Fruit fly (Drosophila melanogaster) whole organism: ENCODE results near the gene CG34124.

Experiments used
- EcR ChIP-seq, 2 experiments: fragments of >200 bp; optimal IDR thresholded peaks; 2 replicates each; lab custom pipeline; 2017; ENCODE audit warnings: missing biosample characterization in 2 of 2, missing genetic modification characterization in 2 of 2, missing genetic modification reagents in 2 of 2
- pan ChIP-seq: fragments of >200 bp; optimal IDR thresholded peaks from 2 replicates; lab custom pipeline; 2017
- psq ChIP-seq: fragments of >200 bp; optimal IDR thresholded peaks from 2 replicates; lab custom pipeline; 2017

DNA sequence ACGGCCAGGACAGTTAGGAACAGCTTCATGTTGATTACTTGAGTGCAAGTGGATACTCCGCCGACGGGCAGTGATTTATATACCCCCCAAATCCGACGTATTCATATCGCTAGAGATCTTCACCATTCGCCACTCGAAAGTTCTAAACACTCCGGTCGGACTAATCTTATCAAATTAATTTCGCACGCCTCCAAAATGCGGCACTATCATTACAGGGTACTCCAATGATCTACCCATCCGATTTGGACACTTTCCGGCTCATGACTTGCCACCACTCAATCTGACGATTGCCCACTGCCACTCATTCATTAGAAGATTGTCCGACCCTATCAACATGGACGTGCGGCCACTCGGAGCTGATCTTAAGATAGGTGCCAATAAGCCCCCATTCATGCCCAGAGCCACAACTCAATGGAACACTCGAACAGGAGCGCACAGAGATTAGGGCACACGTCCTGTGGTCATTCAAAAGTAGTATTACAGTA is 5.1 kb upstream of the CG34124 start, which contains the start of gene Jon25Bii:
- no peak for TF ChIP-seq psq (lab: Kevin White, UChicago)
- no peak for TF ChIP-seq EcR (GFP tag; optimal IDR thresholded peaks at IDR 0.05; lab: Kevin White, UChicago)
- TF ChIP-seq pan = no peak
